Fruit fly (Drosophila melanogaster) whole organism, embryonic: ENCODE results near the gene CG6178.

Source experiments
- CG10959 ChIP-seq: fragments of 200-800 bp; sonication (Bioruptor generic); IDR thresholded peaks from 2 replicates; pipeline ENCODE4 v1.3.6; 2022; ENCODE audit warnings: missing biosample characterization, missing genetic modification characterization
- CG11085 ChIP-seq: fragments of 200-800 bp; sonication (Bioruptor generic); IDR thresholded peaks from 2 replicates; pipeline ENCODE4 v1.3.6; 2022; ENCODE audit warnings: missing biosample characterization, missing genetic modification characterization
- CG13894 ChIP-seq: fragments of 200-800 bp; sonication (Bioruptor generic); optimal IDR thresholded peaks from 3 replicates; lab custom pipeline; 2018; ENCODE audit warnings: missing biosample characterization, mild to moderate bottlenecking, missing genetic modification characterization, moderate library complexity
- CG14014 ChIP-seq: fragments of 200-800 bp; sonication (Bioruptor generic); IDR thresholded peaks from 2 replicates; pipeline ENCODE4 v1.3.6; 2022; ENCODE audit warnings: missing biosample characterization, missing genetic modification characterization
- CG14860 ChIP-seq: fragments of 200-800 bp; sonication (Bioruptor generic); IDR thresholded peaks from 3 replicates; pipeline ENCODE4 v1.3.6; 2022; ENCODE audit warnings: missing biosample characterization, missing genetic modification characterization; ENCODE audit not compliant: partially characterized antibody
- CG15479 ChIP-seq: fragments of 200-800 bp; sonication (Bioruptor generic); optimal IDR thresholded peaks from 3 replicates; lab custom pipeline; 2019; ENCODE audit warnings: missing biosample characterization, mild to moderate bottlenecking, missing genetic modification characterization, moderate library complexity
- CG17328 ChIP-seq: fragments of 200-800 bp; sonication (Bioruptor generic); IDR thresholded peaks from 2 replicates; pipeline ENCODE4 v1.3.6; 2022; ENCODE audit warnings: missing biosample characterization, missing genetic modification characterization
- CG18262 ChIP-seq: fragments of 200-800 bp; optimal IDR thresholded peaks from 3 replicates; lab custom pipeline; 2019; ENCODE audit warnings: missing biosample characterization, mild to moderate bottlenecking, missing genetic modification characterization, moderate library complexity
- CG18599 ChIP-seq: fragments of 200-800 bp; sonication (Bioruptor generic); optimal IDR thresholded peaks from 3 replicates; lab custom pipeline; 2017; ENCODE audit warnings: missing biosample characterization, missing genetic modification characterization, mild to moderate bottlenecking, moderate library complexity, missing genetic modification reagents
- CG3838 ChIP-seq: fragments of 200-800 bp; sonication (Bioruptor generic); optimal IDR thresholded peaks from 3 replicates; lab custom pipeline; 2016; ENCODE audit warnings: missing biosample characterization, missing genetic modification characterization
- CG4360 ChIP-seq: fragments of 200-800 bp; sonication (Bioruptor generic); IDR thresholded peaks from 2 replicates; pipeline ENCODE4 v1.3.6; 2022; ENCODE audit warnings: missing biosample characterization, missing genetic modification characterization
- CG7372 ChIP-seq: fragments of 200-800 bp; sonication (Bioruptor generic); IDR thresholded peaks from 2 replicates; pipeline ENCODE4 v1.3.6; 2022; ENCODE audit warnings: missing biosample characterization, missing genetic modification characterization
- CG8478 ChIP-seq: fragments of >200 bp; optimal IDR thresholded peaks from 2 replicates; lab custom pipeline; 2018
- CG9876 ChIP-seq: fragments of 200-800 bp; sonication (Bioruptor generic); optimal IDR thresholded peaks from 2 replicates; lab custom pipeline; 2016; ENCODE audit warnings: missing biosample characterization, missing genetic modification characterization
- D ChIP-seq, 2 experiments: fragments of 200-800 bp in 1 of 2; fragments of >200 bp in 1 of 2; sonication (Bioruptor generic) in 1 of 2; optimal IDR thresholded peaks; 2 replicates in 1 of 2; 3 replicates in 1 of 2; lab custom pipeline; 2017; ENCODE audit warnings: mild to moderate bottlenecking in 1 of 2, missing biosample characterization in 1 of 2, missing genetic modification characterization in 1 of 2, missing genetic modification reagents in 1 of 2
- Dip2 ChIP-seq: fragments of 200-800 bp; sonication (Bioruptor generic); IDR thresholded peaks from 2 replicates; pipeline ENCODE4 v1.3.6; 2022; ENCODE audit warnings: missing biosample characterization, missing genetic modification characterization
- Elba2 ChIP-seq: fragments of 200-800 bp; sonication (Bioruptor generic); optimal IDR thresholded peaks from 3 replicates; lab custom pipeline; 2016; ENCODE audit warnings: missing biosample characterization, missing genetic modification characterization
- Ets65A ChIP-seq: fragments of 200-800 bp; sonication (Bioruptor generic); peaks from one replicate; lab custom pipeline; 2016; ENCODE audit warnings: missing biosample characterization, missing genetic modification characterization
- HLH54F ChIP-seq: fragments of 200-800 bp; sonication (Bioruptor generic); optimal IDR thresholded peaks from 3 replicates; lab custom pipeline; 2016; ENCODE audit warnings: missing biosample characterization, missing genetic modification characterization
- Hmx ChIP-seq: fragments of 200-800 bp; sonication (Bioruptor generic); optimal IDR thresholded peaks from 2 replicates; lab custom pipeline; 2016; ENCODE audit warnings: missing biosample characterization, missing genetic modification characterization
- Hr51 ChIP-seq, 2 experiments: fragments of 200-800 bp; sonication (Bioruptor generic); optimal IDR thresholded peaks; 2 replicates in 1 of 2; 3 replicates in 1 of 2; lab custom pipeline; 2016 to 2018; ENCODE audit warnings: missing biosample characterization in 2 of 2, missing genetic modification characterization in 2 of 2, mild to moderate bottlenecking in 1 of 2, moderate library complexity in 1 of 2
- Oli ChIP-seq: fragments of 200-800 bp; sonication (Bioruptor generic); optimal IDR thresholded peaks from 2 replicates; lab custom pipeline; 2018; ENCODE audit warnings: missing biosample characterization, mild to moderate bottlenecking, missing genetic modification characterization, moderate library complexity
- PHDP ChIP-seq: fragments of 200-800 bp; sonication (Bioruptor generic); optimal IDR thresholded peaks from 3 replicates; lab custom pipeline; 2018; ENCODE audit warnings: missing biosample characterization, mild to moderate bottlenecking, missing genetic modification characterization, moderate library complexity
- Sin3A ChIP-seq: fragments of >200 bp; optimal IDR thresholded peaks from 2 replicates; lab custom pipeline; 2018
- Sry-β ChIP-seq: fragments of 200-800 bp; sonication (Bioruptor generic); optimal IDR thresholded peaks from 2 replicates; lab custom pipeline; 2018; ENCODE audit warnings: missing biosample characterization, mild to moderate bottlenecking, missing genetic modification characterization, moderate library complexity
- abd-A ChIP-seq: fragments of 200-800 bp; sonication (Bioruptor generic); optimal IDR thresholded peaks from 3 replicates; lab custom pipeline; 2019; ENCODE audit warnings: missing biosample characterization, mild to moderate bottlenecking, missing genetic modification characterization, moderate library complexity
- ash1 ChIP-seq: fragments of 200-800 bp; sonication (Bioruptor generic); optimal IDR thresholded peaks from 2 replicates; lab custom pipeline; 2018; ENCODE audit warnings: missing biosample characterization, mild to moderate bottlenecking, missing genetic modification characterization
- cas ChIP-seq: fragments of 200-800 bp; sonication (Bioruptor generic); IDR thresholded peaks from 2 replicates; pipeline ENCODE4 v1.3.6; 2022; ENCODE audit warnings: missing biosample characterization, missing genetic modification characterization
- cg ChIP-seq: fragments of 200-800 bp; sonication (Bioruptor generic); optimal IDR thresholded peaks from 3 replicates; lab custom pipeline; 2019; ENCODE audit warnings: missing biosample characterization, mild to moderate bottlenecking, missing genetic modification characterization, moderate library complexity
- chif ChIP-seq, 2 experiments: fragments of 200-800 bp; sonication (Bioruptor generic); optimal IDR thresholded peaks; 3 replicates each; lab custom pipeline; 2016; ENCODE audit warnings: missing biosample characterization in 2 of 2, missing genetic modification characterization in 2 of 2
- chm ChIP-seq: fragments of 200-800 bp; sonication (Bioruptor generic); IDR thresholded peaks from 2 replicates; pipeline ENCODE4 v1.3.6; 2022; ENCODE audit warnings: missing biosample characterization, missing genetic modification characterization
- dmrt11E ChIP-seq: fragments of 200-800 bp; sonication (Bioruptor generic); optimal IDR thresholded peaks from 3 replicates; lab custom pipeline; 2018; ENCODE audit warnings: missing biosample characterization, mild to moderate bottlenecking, missing genetic modification characterization, moderate library complexity
- eyg ChIP-seq: fragments of 200-800 bp; sonication (Bioruptor generic); optimal IDR thresholded peaks from 3 replicates; lab custom pipeline; 2016; ENCODE audit warnings: missing biosample characterization, missing genetic modification characterization
- fd3F ChIP-seq: fragments of 200-800 bp; sonication (Bioruptor generic); optimal IDR thresholded peaks from 2 replicates; lab custom pipeline; 2018; ENCODE audit warnings: missing biosample characterization, mild to moderate bottlenecking, missing genetic modification characterization, moderate library complexity
- fd64A ChIP-seq: fragments of 200-800 bp; sonication (Bioruptor generic); optimal IDR thresholded peaks from 3 replicates; lab custom pipeline; 2018; ENCODE audit warnings: missing biosample characterization, mild to moderate bottlenecking, missing genetic modification characterization
- ftz-f1 ChIP-seq: fragments of 200-800 bp; sonication (Bioruptor generic); optimal IDR thresholded peaks from 2 replicates; lab custom pipeline; 2016; ENCODE audit warnings: missing biosample characterization, missing genetic modification characterization
- fu2 ChIP-seq: fragments of 200-800 bp; sonication (Bioruptor generic); optimal IDR thresholded peaks from 2 replicates; lab custom pipeline; 2016; ENCODE audit warnings: missing biosample characterization, missing genetic modification characterization
- grau ChIP-seq: fragments of 200-800 bp; optimal IDR thresholded peaks from 3 replicates; lab custom pipeline; 2019; ENCODE audit warnings: missing biosample characterization, mild to moderate bottlenecking, missing genetic modification characterization, moderate library complexity
- gt ChIP-seq: fragments of 200-800 bp; sonication (Bioruptor generic); IDR thresholded peaks from 2 replicates; pipeline ENCODE4 v1.3.6; 2022; ENCODE audit warnings: missing biosample characterization, missing genetic modification characterization
- lab ChIP-seq: fragments of 200-800 bp; sonication (Bioruptor generic); optimal IDR thresholded peaks from 3 replicates; lab custom pipeline; 2017; ENCODE audit warnings: missing biosample characterization, missing genetic modification characterization, mild to moderate bottlenecking, moderate library complexity, missing genetic modification reagents
- lola ChIP-seq, 3 experiments: fragments of >200 bp in 2 of 3; fragments of 200-800 bp in 1 of 3; sonication (Bioruptor generic) in 1 of 3; optimal IDR thresholded peaks; 2 replicates each; lab custom pipeline; 2017 to 2019; ENCODE audit warnings: missing biosample characterization in 3 of 3, missing genetic modification characterization in 3 of 3, mild to moderate bottlenecking in 1 of 3, moderate library complexity in 1 of 3
- lov ChIP-seq, 2 experiments: fragments of 200-800 bp in 1 of 2; fragments of >200 bp in 1 of 2; sonication (Bioruptor generic) in 1 of 2; IDR thresholded peaks in 1 of 2; optimal IDR thresholded peaks in 1 of 2; 2 replicates in 1 of 2; 3 replicates in 1 of 2; pipeline versions ENCODE4 v1.3.6 to Lab custom; 2017 to 2022; ENCODE audit warnings: missing biosample characterization in 1 of 2, missing genetic modification characterization in 1 of 2
- maf-S ChIP-seq: fragments of 200-800 bp; sonication (Bioruptor generic); optimal IDR thresholded peaks from 2 replicates; lab custom pipeline; 2016; ENCODE audit warnings: missing biosample characterization, missing genetic modification characterization
- repo ChIP-seq: fragments of 200-800 bp; sonication (Bioruptor generic); optimal IDR thresholded peaks from 2 replicates; lab custom pipeline; 2016; ENCODE audit warnings: missing biosample characterization, missing genetic modification characterization
- ro ChIP-seq: fragments of 200-800 bp; sonication (Bioruptor generic); IDR thresholded peaks from 2 replicates; pipeline ENCODE4 v1.3.6; 2022; ENCODE audit warnings: missing biosample characterization, missing genetic modification characterization
- salm ChIP-seq: fragments of 200-800 bp; sonication (Bioruptor generic); optimal IDR thresholded peaks from 2 replicates; lab custom pipeline; 2018; ENCODE audit warnings: missing biosample characterization, mild to moderate bottlenecking, missing genetic modification characterization
- tna ChIP-seq: fragments of 200-800 bp; sonication (Bioruptor generic); IDR thresholded peaks from 2 replicates; pipeline ENCODE4 v1.3.6; 2022; ENCODE audit warnings: missing biosample characterization, missing genetic modification characterization; ENCODE audit not compliant: partially characterized antibody
- zfh1 ChIP-seq: fragments of 200-800 bp; sonication (Bioruptor generic); IDR thresholded peaks from 3 replicates; pipeline ENCODE4 v1.3.6; 2022; ENCODE audit warnings: missing biosample characterization, missing genetic modification characterization

Gene CG6178

dm6 chr3R:24151924-24152809 is at the start of gene CG6178, which contains the start of gene p38a (continued):
- TF ChIP-seq eyg (GFP tag; lab: Kevin White, UChicago) = peak; percentile 21
- TF ChIP-seq dmrt11E (tag; lab: Kevin White, UChicago) = peak; percentile 95
- peak; percentile 1 for TF ChIP-seq maf-S (GFP tag; lab: Kevin White, UChicago)
- TF ChIP-seq repo (GFP tag; lab: Kevin White, UChicago) = no peak
- peak; percentile 98 for TF ChIP-seq CG18599 (GFP tag; lab: Kevin White, UChicago)
- TF ChIP-seq CG9876 (GFP tag; lab: Kevin White, UChicago) = peak; percentile 13
- peak; percentile 54 for TF ChIP-seq CG4360
- TF ChIP-seq CG7372 (GFP tag; lab: Robert Waterston, UW) = peak; percentile 96
- peak in 1 of 3 experiments; percentile 94 for TF ChIP-seq lola (GFP tag; optimal IDR thresholded peaks at IDR 0.05; lab: Kevin White, UChicago)
- TF ChIP-seq Elba2 = peak; percentile 89
- TF ChIP-seq HLH54F (GFP tag; lab: Kevin White, UChicago) = peak; percentile 68
- peak; percentile 98 for TF ChIP-seq fd3F (GFP tag; lab: Kevin White, UChicago)
- TF ChIP-seq CG17328 (GFP tag; lab: Robert Waterston, UW) = peak; percentile 95
- TF ChIP-seq lov (optimal IDR thresholded peaks at IDR 0.05; lab: Kevin White, UChicago) = no peak
- peak; percentile 81; the same call in 2 of the 3 replicates for TF ChIP-seq lov (GFP tag; IDR thresholded peaks at IDR 0.05; lab: Robert Waterston, UW)
- no peak for TF ChIP-seq D (optimal IDR thresholded peaks at IDR 0.05; lab: Kevin White, UChicago)
- peak; percentile 95 for TF ChIP-seq D (GFP tag; optimal IDR thresholded peaks at IDR 0.05; lab: Kevin White, UChicago)
- peak; percentile 56 for TF ChIP-seq Dip2 (GFP tag; lab: Robert Waterston, UW)
- TF ChIP-seq tna (GFP tag; lab: Robert Waterston, UW) = no peak
- TF ChIP-seq fd64A (GFP tag; lab: Kevin White, UChicago) = peak; percentile 55
- TF ChIP-seq Sin3A (lab: Kevin White, UChicago) = peak; percentile 5
- TF ChIP-seq Ets65A = peak; percentile 94
- no peak for TF ChIP-seq ftz-f1 (GFP tag; lab: Kevin White, UChicago)
- peak; percentile 65; the same call in 1 of the 2 replicates for TF ChIP-seq chm (GFP tag; lab: Robert Waterston, UW)
- no peak for TF ChIP-seq Hmx (GFP tag; lab: Kevin White, UChicago)
- peak; percentile 92 for TF ChIP-seq ro (GFP tag; lab: Robert Waterston, UW)
- TF ChIP-seq grau (tag; lab: Kevin White, UChicago) = peak; percentile 98
- TF ChIP-seq lab (GFP tag; lab: Kevin White, UChicago) = peak; percentile 98
- TF ChIP-seq cas (GFP tag; lab: Robert Waterston, UW) = peak; percentile 94
- no peak for TF ChIP-seq abd-A (tag; lab: Kevin White, UChicago)
- TF ChIP-seq CG11085 (GFP tag; lab: Robert Waterston, UW) = peak; percentile 97
- TF ChIP-seq chif (GFP tag; optimal IDR thresholded peaks at IDR 0.05; lab: Kevin White, UChicago) = peak in 1 of 2 experiments; percentile 27
- peak; percentile 71 for TF ChIP-seq CG3838 (GFP tag; lab: Kevin White, UChicago)
- peak; percentile 99 for TF ChIP-seq Oli (tag; lab: Kevin White, UChicago)
- TF ChIP-seq CG14014 = peak; percentile 97
- peak; percentile 99 for TF ChIP-seq CG18262 (tag; lab: Kevin White, UChicago)
- TF ChIP-seq ash1 (GFP tag; lab: Kevin White, UChicago) = peak; percentile 48
- TF ChIP-seq CG15479 (GFP tag; lab: Kevin White, UChicago) = peak; percentile 39
- peak; percentile 96 for TF ChIP-seq CG13894 (tag; lab: Kevin White, UChicago)
- peak; percentile 62 for TF ChIP-seq fu2
- TF ChIP-seq PHDP (tag; lab: Kevin White, UChicago) = peak; percentile 98
- no peak for TF ChIP-seq cg (GFP tag; lab: Kevin White, UChicago)
- peak; percentile 74 for TF ChIP-seq CG10959
- TF ChIP-seq gt (GFP tag; lab: Robert Waterston, UW) = peak; percentile 86
- peak; percentile 93 for TF ChIP-seq zfh1
- no peak for TF ChIP-seq CG14860 (GFP tag; lab: Robert Waterston, UW)
- no peak for TF ChIP-seq CG8478 (lab: Kevin White, UChicago)
- peak; percentile 54 for TF ChIP-seq Sry-β (GFP tag; lab: Kevin White, UChicago)
- TF ChIP-seq salm = peak; percentile 96
- TF ChIP-seq Hr51 (GFP tag; optimal IDR thresholded peaks at IDR 0.05; lab: Kevin White, UChicago) = peak; percentile 52 to 99
